Fruit fly (Drosophila melanogaster) whole organism, embryonic: ENCODE measurements around the gene Ccz1.

Source experiments
- Antp ChIP-seq: fragments of 200-800 bp; sonication (Bioruptor generic); optimal IDR thresholded peaks from 3 replicates; lab custom pipeline; 2016; ENCODE audit warnings: missing biosample characterization, missing genetic modification characterization
- Atf6 ChIP-seq: fragments of 200-800 bp; sonication (Bioruptor generic); IDR thresholded peaks from 2 replicates; pipeline ENCODE4 v1.3.6; 2022; ENCODE audit warnings: missing biosample characterization, missing genetic modification characterization
- Bgb ChIP-seq: fragments of 200-800 bp; sonication (Bioruptor generic); IDR thresholded peaks from 2 replicates; pipeline ENCODE4 v1.3.6; 2022; ENCODE audit warnings: missing biosample characterization, missing genetic modification characterization; ENCODE audit not compliant: partially characterized antibody
- CG10209 ChIP-seq: fragments of 200-800 bp; sonication (Bioruptor generic); optimal IDR thresholded peaks from 3 replicates; lab custom pipeline; 2017; ENCODE audit warnings: missing biosample characterization, mild to moderate bottlenecking, missing genetic modification characterization, missing genetic modification reagents
- CG10267 ChIP-seq: fragments of 200-800 bp; sonication (Bioruptor generic); optimal IDR thresholded peaks from 2 replicates; lab custom pipeline; 2018; ENCODE audit warnings: missing biosample characterization, mild to moderate bottlenecking, missing genetic modification characterization, moderate library complexity
- CG10979 ChIP-seq: fragments of 200-800 bp; sonication (Bioruptor generic); optimal IDR thresholded peaks from 2 replicates; lab custom pipeline; 2018; ENCODE audit warnings: missing biosample characterization, mild to moderate bottlenecking, missing genetic modification characterization, moderate library complexity
- CG12744 ChIP-seq: fragments of 200-800 bp; sonication (Bioruptor generic); optimal IDR thresholded peaks from 2 replicates; lab custom pipeline; 2016; ENCODE audit warnings: missing biosample characterization, missing genetic modification characterization
- CG13287 ChIP-seq: fragments of 200-800 bp; sonication (Bioruptor generic); IDR thresholded peaks from 2 replicates; pipeline ENCODE4 v1.3.6; 2022; ENCODE audit warnings: missing biosample characterization, missing genetic modification characterization; ENCODE audit not compliant: partially characterized antibody
- CG14667 ChIP-seq: fragments of 200-800 bp; sonication (Bioruptor generic); IDR thresholded peaks from 2 replicates; pipeline ENCODE4 v1.3.6; 2022; ENCODE audit warnings: missing biosample characterization, missing genetic modification characterization
- CG15269 ChIP-seq: fragments of 200-800 bp; sonication (Bioruptor generic); optimal IDR thresholded peaks from 2 replicates; lab custom pipeline; 2018; ENCODE audit warnings: missing biosample characterization, mild to moderate bottlenecking, missing genetic modification characterization, moderate library complexity
- CG1602 ChIP-seq: fragments of 200-800 bp; sonication (Bioruptor generic); optimal IDR thresholded peaks from 3 replicates; lab custom pipeline; 2016; ENCODE audit warnings: missing biosample characterization, missing genetic modification characterization
- CG17612 ChIP-seq: fragments of 200-800 bp; sonication (Bioruptor generic); IDR thresholded peaks from 2 replicates; pipeline ENCODE4 v1.3.6; 2022; ENCODE audit warnings: missing biosample characterization, missing genetic modification characterization
- CG2120 ChIP-seq: fragments of 200-800 bp; sonication (Bioruptor generic); optimal IDR thresholded peaks from 3 replicates; lab custom pipeline; 2016; ENCODE audit warnings: missing biosample characterization, missing genetic modification characterization
- CG2129 ChIP-seq: fragments of 200-800 bp; sonication (Bioruptor generic); IDR thresholded peaks from 2 replicates; pipeline ENCODE4 v1.3.6; 2022; ENCODE audit warnings: missing biosample characterization, missing genetic modification characterization; ENCODE audit not compliant: partially characterized antibody
- CG2199 ChIP-seq: fragments of 200-800 bp; sonication (Bioruptor generic); IDR thresholded peaks from 3 replicates; pipeline ENCODE4 v1.3.6; 2022; ENCODE audit warnings: missing biosample characterization, missing genetic modification characterization
- CG2889 ChIP-seq: fragments of 200-800 bp; sonication (Bioruptor generic); IDR thresholded peaks from 3 replicates; pipeline ENCODE4 v1.3.6; 2022; ENCODE audit warnings: missing biosample characterization, missing genetic modification characterization
- CG33213 ChIP-seq: fragments of 200-800 bp; sonication (Bioruptor generic); optimal IDR thresholded peaks from 3 replicates; lab custom pipeline; 2016; ENCODE audit warnings: missing biosample characterization, missing genetic modification characterization
- CG3847 ChIP-seq: fragments of 200-800 bp; sonication (Bioruptor generic); IDR thresholded peaks from 2 replicates; pipeline ENCODE4 v1.3.6; 2022; ENCODE audit warnings: missing biosample characterization, missing genetic modification characterization
- CG4424 ChIP-seq: fragments of 200-800 bp; sonication (Bioruptor generic); optimal IDR thresholded peaks from 3 replicates; lab custom pipeline; 2016; ENCODE audit warnings: missing biosample characterization, missing genetic modification characterization
- CG4617 ChIP-seq: fragments of 200-800 bp; sonication (Bioruptor generic); optimal IDR thresholded peaks from 3 replicates; lab custom pipeline; 2016; ENCODE audit warnings: missing biosample characterization, missing genetic modification characterization, borderline replicate concordance
- CG5245 ChIP-seq: fragments of 200-800 bp; sonication (Bioruptor generic); optimal IDR thresholded peaks from 3 replicates; lab custom pipeline; 2016; ENCODE audit warnings: missing biosample characterization, missing genetic modification characterization
- CG6683 ChIP-seq: fragments of 200-800 bp; sonication (Bioruptor generic); optimal IDR thresholded peaks from 2 replicates; lab custom pipeline; 2017; ENCODE audit warnings: missing biosample characterization, mild to moderate bottlenecking, missing genetic modification characterization, missing genetic modification reagents
- CG6791 ChIP-seq: fragments of 200-800 bp; sonication (Bioruptor generic); IDR thresholded peaks from 3 replicates; pipeline ENCODE4 v1.3.6; 2022; ENCODE audit warnings: missing biosample characterization, missing genetic modification characterization; ENCODE audit not compliant: partially characterized antibody
- CG8924 ChIP-seq: fragments of 200-800 bp; optimal IDR thresholded peaks from 3 replicates; lab custom pipeline; 2019; ENCODE audit warnings: missing biosample characterization, mild to moderate bottlenecking, missing genetic modification characterization, moderate library complexity
- CG9876 ChIP-seq: fragments of 200-800 bp; sonication (Bioruptor generic); optimal IDR thresholded peaks from 2 replicates; lab custom pipeline; 2016; ENCODE audit warnings: missing biosample characterization, missing genetic modification characterization
- Dad ChIP-seq: fragments of 200-800 bp; sonication (Bioruptor generic); optimal IDR thresholded peaks from 3 replicates; lab custom pipeline; 2016; ENCODE audit warnings: missing biosample characterization, missing genetic modification characterization
- Hmx ChIP-seq: fragments of 200-800 bp; sonication (Bioruptor generic); optimal IDR thresholded peaks from 2 replicates; lab custom pipeline; 2016; ENCODE audit warnings: missing biosample characterization, missing genetic modification characterization
- Med ChIP-seq: fragments of 200-800 bp; sonication (Bioruptor generic); peaks from one replicate; lab custom pipeline; 2016; ENCODE audit warnings: missing biosample characterization, missing genetic modification characterization, mild to moderate bottlenecking, inconsistent platforms, moderate library complexity
- Oli ChIP-seq: fragments of 200-800 bp; sonication (Bioruptor generic); optimal IDR thresholded peaks from 2 replicates; lab custom pipeline; 2018; ENCODE audit warnings: missing biosample characterization, mild to moderate bottlenecking, missing genetic modification characterization, moderate library complexity
- Sox100B ChIP-seq: fragments of 200-800 bp; sonication (Bioruptor generic); optimal IDR thresholded peaks from 3 replicates; lab custom pipeline; 2018; ENCODE audit warnings: missing biosample characterization, mild to moderate bottlenecking, missing genetic modification characterization
- al ChIP-seq: fragments of 200-800 bp; sonication (Bioruptor generic); IDR thresholded peaks from 2 replicates; pipeline ENCODE4 v1.3.6; 2022; ENCODE audit warnings: missing biosample characterization, missing genetic modification characterization
- cato ChIP-seq: fragments of 200-800 bp; sonication (Bioruptor generic); optimal IDR thresholded peaks from 2 replicates; lab custom pipeline; 2016; ENCODE audit warnings: missing biosample characterization, missing genetic modification characterization, borderline replicate concordance
- chm ChIP-seq: fragments of 200-800 bp; sonication (Bioruptor generic); IDR thresholded peaks from 2 replicates; pipeline ENCODE4 v1.3.6; 2022; ENCODE audit warnings: missing biosample characterization, missing genetic modification characterization
- ci ChIP-seq: fragments of 200-800 bp; sonication (Bioruptor generic); IDR thresholded peaks from 3 replicates; pipeline ENCODE4 v1.3.6; 2022; ENCODE audit warnings: missing biosample characterization, missing genetic modification characterization
- emc ChIP-seq: fragments of 200-800 bp; sonication (Bioruptor generic); optimal IDR thresholded peaks from 2 replicates; lab custom pipeline; 2016; ENCODE audit warnings: missing biosample characterization, missing genetic modification characterization
- gfzf ChIP-seq: fragments of 200-800 bp; sonication (Bioruptor generic); optimal IDR thresholded peaks from 2 replicates; lab custom pipeline; 2016; ENCODE audit warnings: missing biosample characterization, mild to moderate bottlenecking, missing genetic modification characterization, moderate library complexity
- gsb ChIP-seq: fragments of 200-800 bp; sonication (Bioruptor generic); IDR thresholded peaks from 2 replicates; pipeline ENCODE4 v1.3.6; 2022; ENCODE audit warnings: missing biosample characterization, missing genetic modification characterization
- ind ChIP-seq: fragments of 200-800 bp; sonication (Bioruptor generic); optimal IDR thresholded peaks from 3 replicates; lab custom pipeline; 2016; ENCODE audit warnings: missing biosample characterization, missing genetic modification characterization
- lilli ChIP-seq: fragments of 200-800 bp; sonication (Bioruptor generic); optimal IDR thresholded peaks from 3 replicates; lab custom pipeline; 2016; ENCODE audit warnings: missing biosample characterization, missing genetic modification characterization
- lmd ChIP-seq: fragments of 200-800 bp; sonication (Bioruptor generic); IDR thresholded peaks from 2 replicates; pipeline ENCODE4 v1.3.6; 2022; ENCODE audit warnings: missing biosample characterization, missing genetic modification characterization
- lov ChIP-seq, 2 experiments: fragments of 200-800 bp in 1 of 2; fragments of >200 bp in 1 of 2; sonication (Bioruptor generic) in 1 of 2; IDR thresholded peaks in 1 of 2; optimal IDR thresholded peaks in 1 of 2; 2 replicates in 1 of 2; 3 replicates in 1 of 2; pipeline versions ENCODE4 v1.3.6 to Lab custom; 2017 to 2022; ENCODE audit warnings: missing biosample characterization in 1 of 2, missing genetic modification characterization in 1 of 2
- ranshi ChIP-seq: fragments of 200-800 bp; sonication (Bioruptor generic); IDR thresholded peaks from 2 replicates; pipeline ENCODE4 v1.3.6; 2022; ENCODE audit warnings: missing biosample characterization, missing genetic modification characterization
- sc ChIP-seq, 3 experiments: fragments of >200 bp in 2 of 3; fragments of 200-800 bp in 1 of 3; sonication (Bioruptor generic) in 1 of 3; optimal IDR thresholded peaks; 2 replicates in 2 of 3; 3 replicates in 1 of 3; lab custom pipeline; 2017; ENCODE audit warnings: mild to moderate bottlenecking in 1 of 3, missing biosample characterization in 1 of 3, missing genetic modification characterization in 1 of 3, missing genetic modification reagents in 1 of 3
- seq ChIP-seq: fragments of 200-800 bp; sonication (Bioruptor generic); IDR thresholded peaks from 2 replicates; pipeline ENCODE4 v1.3.6; 2022; ENCODE audit warnings: missing biosample characterization, missing genetic modification characterization
- so ChIP-seq: fragments of 200-800 bp; sonication (Bioruptor generic); IDR thresholded peaks from 3 replicates; pipeline ENCODE4 v1.3.6; 2022; ENCODE audit warnings: missing biosample characterization, missing genetic modification characterization
- vnd ChIP-seq: fragments of 200-800 bp; sonication (Bioruptor generic); IDR thresholded peaks from 3 replicates; pipeline ENCODE4 v1.3.6; 2022; ENCODE audit warnings: missing biosample characterization, missing genetic modification characterization; ENCODE audit not compliant: partially characterized antibody
- z ChIP-seq: fragments of 200-800 bp; sonication (Bioruptor generic); IDR thresholded peaks from 3 replicates; pipeline ENCODE4 v1.3.6; 2022; ENCODE audit warnings: missing biosample characterization, missing genetic modification characterization
- zfh1 ChIP-seq: fragments of 200-800 bp; sonication (Bioruptor generic); IDR thresholded peaks from 3 replicates; pipeline ENCODE4 v1.3.6; 2022; ENCODE audit warnings: missing biosample characterization, missing genetic modification characterization

Gene Ccz1

DNA sequence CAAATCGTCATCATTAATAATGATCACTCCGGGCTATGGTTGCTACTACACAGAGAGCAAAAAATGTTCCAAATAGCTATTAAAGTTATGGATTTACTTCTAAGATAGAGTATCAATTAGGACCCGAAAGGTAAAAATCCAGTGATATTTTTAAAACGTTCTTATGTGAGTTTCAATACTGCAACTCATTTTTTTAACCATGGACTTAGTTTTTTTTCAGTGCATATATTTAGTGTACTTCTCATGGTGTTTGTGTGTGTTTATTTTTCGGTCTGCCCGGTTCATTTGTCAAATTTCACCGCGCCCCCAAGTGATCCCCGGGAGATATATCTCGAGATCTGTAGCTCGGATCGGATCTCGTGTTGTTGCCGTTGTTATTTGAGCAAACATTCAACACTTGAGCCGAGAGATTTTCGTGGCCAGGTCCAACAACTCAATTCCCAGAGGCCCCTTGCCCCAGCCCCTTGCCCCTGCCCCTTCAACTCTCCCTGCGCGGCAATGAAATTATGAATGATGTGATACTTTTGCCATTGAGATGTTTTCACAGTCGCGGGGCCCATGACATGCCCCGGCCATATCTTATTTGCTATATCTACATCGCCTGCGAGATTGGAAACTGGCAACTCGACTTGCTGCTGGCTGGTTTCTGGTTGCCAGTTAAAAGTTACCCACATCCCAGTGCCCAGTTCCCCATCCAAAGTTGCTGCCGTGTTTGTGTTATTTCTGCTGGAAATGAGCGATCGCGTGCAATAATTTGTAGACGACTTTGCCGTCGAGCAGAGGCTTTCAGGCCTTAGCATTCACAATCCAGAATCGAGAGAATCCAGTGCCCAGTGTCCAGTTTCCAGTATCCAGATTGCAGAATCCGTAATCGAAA lies 36.2 kb downstream of the Ccz1 start (continued):
- TF ChIP-seq chm (GFP tag; lab: Robert Waterston, UW): peak; percentile 71; the same call in 1 of the 2 replicates
- TF ChIP-seq Oli (tag; lab: Kevin White, UChicago): peak; percentile 78
- no peak for TF ChIP-seq CG2199 (GFP tag; lab: Robert Waterston, UW)
- peak; percentile 43; the same call in 1 of the 3 replicates for TF ChIP-seq so (GFP tag; lab: Robert Waterston, UW)
- TF ChIP-seq Bgb (GFP tag; lab: Robert Waterston, UW): no peak
- TF ChIP-seq sc (optimal IDR thresholded peaks at IDR 0.05; lab: Kevin White, UChicago): no peak
- peak; percentile 54 for TF ChIP-seq sc (GFP tag; optimal IDR thresholded peaks at IDR 0.05; lab: Kevin White, UChicago)
- peak; percentile 22 for TF ChIP-seq Dad (GFP tag; lab: Kevin White, UChicago)
- TF ChIP-seq CG8924 (tag; lab: Kevin White, UChicago): peak; percentile 83
- TF ChIP-seq CG33213 (GFP tag; lab: Kevin White, UChicago): peak; percentile 62
- no peak for TF ChIP-seq CG2889
- TF ChIP-seq CG2120 (GFP tag; lab: Kevin White, UChicago): peak; percentile 27
- no peak for TF ChIP-seq vnd (GFP tag; lab: Robert Waterston, UW)
- no peak for TF ChIP-seq gsb (GFP tag; lab: Robert Waterston, UW)
- TF ChIP-seq Antp (GFP tag; lab: Kevin White, UChicago): no peak
- TF ChIP-seq CG9876 (GFP tag; lab: Kevin White, UChicago): peak; percentile 27
- peak; percentile 23 for TF ChIP-seq CG12744
- peak; percentile 92 for TF ChIP-seq Med (GFP tag; lab: Kevin White, UChicago)
- peak; percentile 57 for TF ChIP-seq Sox100B (GFP tag; lab: Kevin White, UChicago)
- peak; percentile 60 for TF ChIP-seq lilli
- TF ChIP-seq al (GFP tag; lab: Robert Waterston, UW): no peak
- peak; percentile 53; the same call in 1 of the 2 replicates for TF ChIP-seq ranshi (GFP tag; lab: Robert Waterston, UW)
- no peak for TF ChIP-seq CG17612 (GFP tag; lab: Robert Waterston, UW)
- TF ChIP-seq CG15269 (tag; lab: Kevin White, UChicago): peak; percentile 35
- TF ChIP-seq CG4424 (GFP tag; lab: Kevin White, UChicago): peak; percentile 47
- peak; percentile 52 for TF ChIP-seq lmd (GFP tag; lab: Robert Waterston, UW)
- TF ChIP-seq Hmx (GFP tag; lab: Kevin White, UChicago): no peak
- no peak for TF ChIP-seq CG13287 (GFP tag; lab: Robert Waterston, UW)
- TF ChIP-seq CG10979 (tag; lab: Kevin White, UChicago): peak; percentile 91
- TF ChIP-seq CG2129 (GFP tag; lab: Robert Waterston, UW): no peak
- peak; percentile 11; the same call in 1 of the 2 replicates for TF ChIP-seq CG14667 (GFP tag; lab: Robert Waterston, UW)
- TF ChIP-seq gfzf (GFP tag; lab: Kevin White, UChicago): no peak
- TF ChIP-seq emc (GFP tag; lab: Kevin White, UChicago): no peak
- TF ChIP-seq CG4617 (GFP tag; lab: Kevin White, UChicago): peak; percentile 8
- TF ChIP-seq CG3847: no peak
- no peak for TF ChIP-seq Atf6
- TF ChIP-seq zfh1: peak; percentile 76; the same call in 2 of the 3 replicates
- TF ChIP-seq cato (GFP tag; lab: Kevin White, UChicago): peak; percentile 13
- peak; percentile 71 for TF ChIP-seq CG10209 (GFP tag; lab: Kevin White, UChicago)
- peak; percentile 43 for TF ChIP-seq ind (GFP tag; lab: Kevin White, UChicago)
- no peak for TF ChIP-seq lov (optimal IDR thresholded peaks at IDR 0.05; lab: Kevin White, UChicago)
- peak; percentile 73; the same call in 1 of the 3 replicates for TF ChIP-seq lov (GFP tag; IDR thresholded peaks at IDR 0.05; lab: Robert Waterston, UW)
- no peak for TF ChIP-seq CG6683
- TF ChIP-seq CG6791 (GFP tag; lab: Robert Waterston, UW): no peak
- peak; percentile 83 for TF ChIP-seq CG1602 (GFP tag; lab: Kevin White, UChicago)
- TF ChIP-seq seq: no peak
- peak; percentile 80 for TF ChIP-seq ci (GFP tag; lab: Robert Waterston, UW)
- TF ChIP-seq z (GFP tag; lab: Robert Waterston, UW): peak; percentile 75
- TF ChIP-seq CG10267 (tag; lab: Kevin White, UChicago): peak; percentile 83
- TF ChIP-seq CG5245 (GFP tag; lab: Kevin White, UChicago): peak; percentile 51
